Worm (Caenorhabditis elegans) whole organism, midembryonic: ENCODE data around the gene dpy-9.

Experiments
- T22C8.4 ChIP-seq: fragments of 200-800 bp; sonication (Bioruptor generic); IDR thresholded peaks from 2 replicates; pipeline ENCODE4 v1.3.6; 2022; ENCODE audit warnings: missing genetic modification characterization, missing compliant biosample characterization
- cog-1 ChIP-seq: sonication (generic microtip); optimal IDR thresholded peaks from 2 replicates; lab custom pipeline; 2016; ENCODE audit warnings: missing genetic modification characterization, missing compliant biosample characterization
- flt-1 ChIP-seq: fragments of 200-800 bp; sonication (Bioruptor generic); IDR thresholded peaks from 2 replicates; pipeline ENCODE4 v1.3.6; 2022; ENCODE audit warnings: missing genetic modification characterization, missing compliant biosample characterization
- klf-2 ChIP-seq: fragments of 200-800 bp; sonication (Bioruptor generic); conservative IDR thresholded peaks from 2 replicates; pipeline ENCODE4 v1.3.6; 2022; ENCODE audit warnings: missing genetic modification reagents, missing genetic modification characterization, missing compliant biosample characterization
- med-1 ChIP-seq: sonication (generic microtip); optimal IDR thresholded peaks from 2 replicates; lab custom pipeline; 2017; ENCODE audit warnings: missing genetic modification characterization, mild to moderate bottlenecking, missing compliant biosample characterization, antibody characterized with exemption, missing genetic modification reagents; ENCODE audit not compliant: insufficient read depth
- ref-1 ChIP-seq: fragments of 200-800 bp; sonication (Bioruptor generic); conservative IDR thresholded peaks from 2 replicates; pipeline ENCODE4 v1.3.6; 2022; ENCODE audit warnings: missing genetic modification reagents, missing genetic modification characterization, missing compliant biosample characterization
- tab-1 ChIP-seq: fragments of 200-800 bp; sonication (Bioruptor generic); IDR thresholded peaks from 2 replicates; pipeline ENCODE4 v1.3.6; 2022; ENCODE audit warnings: missing genetic modification characterization, missing compliant biosample characterization
- ztf-23 ChIP-seq: fragments of 200-800 bp; sonication (Bioruptor generic); IDR thresholded peaks from 2 replicates; pipeline ENCODE4 v1.3.6; 2022; ENCODE audit warnings: missing genetic modification reagents, missing genetic modification characterization, missing compliant biosample characterization
- ztf-29 ChIP-seq: fragments of 200-800 bp; sonication (Bioruptor generic); IDR thresholded peaks from 2 replicates; pipeline ENCODE4 v1.3.6; 2022; ENCODE audit warnings: missing genetic modification reagents, missing genetic modification characterization, missing compliant biosample characterization

dpy-9 gene

ce11 chrIV:295734-296201 is 36.8 kb upstream of the dpy-9 start:
- TF ChIP-seq ref-1 (GFP tag; lab: Robert Waterston, UW) = no peak
- TF ChIP-seq cog-1 (tag; lab: Kevin White, UChicago) = no peak
- no peak for TF ChIP-seq ztf-29
- TF ChIP-seq med-1 = no peak
- TF ChIP-seq ztf-23 (GFP tag; lab: Robert Waterston, UW) = no peak
- TF ChIP-seq flt-1 (GFP tag; lab: Robert Waterston, UW) = no peak
- no peak for TF ChIP-seq tab-1 (GFP tag; lab: Robert Waterston, UW)
- no peak for TF ChIP-seq klf-2 (GFP tag; lab: Robert Waterston, UW)
- no peak for TF ChIP-seq T22C8.4 (GFP tag; lab: Robert Waterston, UW)

DNA sequence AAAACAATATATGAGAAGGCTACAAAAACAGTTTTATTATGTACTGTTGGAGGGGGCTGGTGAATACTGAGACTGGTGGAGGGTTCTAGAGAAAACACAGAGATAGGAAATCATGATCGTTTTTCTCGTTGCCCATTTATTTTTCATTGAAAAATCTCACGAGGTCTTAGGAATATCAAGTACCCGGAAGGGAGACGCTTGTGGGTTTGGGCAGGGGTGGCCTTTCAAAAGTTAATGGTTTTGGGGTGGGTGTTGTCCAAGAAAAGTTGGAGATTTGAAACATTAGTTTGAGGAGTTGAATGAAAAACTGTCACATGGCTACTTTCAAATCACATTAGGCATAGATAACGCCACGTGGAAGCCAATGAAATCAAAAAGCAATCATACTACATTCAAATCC is 35.7 kb upstream of the dpy-9 start:
- TF ChIP-seq cog-1 (tag; lab: Kevin White, UChicago) (no peak), ztf-29 (no peak), tab-1 (GFP tag; lab: Robert Waterston, UW) (no peak), med-1 (no peak), T22C8.4 (GFP tag; lab: Robert Waterston, UW) (no peak), ref-1 (GFP tag; lab: Robert Waterston, UW) (no peak), ztf-23 (GFP tag; lab: Robert Waterston, UW) (no peak), klf-2 (GFP tag; lab: Robert Waterston, UW) (no peak), flt-1 (GFP tag; lab: Robert Waterston, UW) (no peak)

- TF ChIP-seq med-1 (no peak), cog-1 (tag; lab: Kevin White, UChicago) (no peak), ztf-23 (GFP tag; lab: Robert Waterston, UW) (no peak), ref-1 (GFP tag; lab: Robert Waterston, UW) (no peak), klf-2 (GFP tag; lab: Robert Waterston, UW) (no peak), ztf-29 (no peak), flt-1 (GFP tag; lab: Robert Waterston, UW) (no peak), tab-1 (GFP tag; lab: Robert Waterston, UW) (no peak), T22C8.4 (GFP tag; lab: Robert Waterston, UW) (no peak)
These were observed 35.1 kb upstream of the dpy-9 start for ce11 chrIV:293995-294700.

ce11 chrIV:293163-293755 is 34.3 kb upstream of the dpy-9 start:
- TF ChIP-seq T22C8.4 (GFP tag; lab: Robert Waterston, UW) (no peak), ztf-29 (no peak), med-1 (no peak), flt-1 (GFP tag; lab: Robert Waterston, UW) (no peak), ztf-23 (GFP tag; lab: Robert Waterston, UW) (no peak), ref-1 (GFP tag; lab: Robert Waterston, UW) (no peak), klf-2 (GFP tag; lab: Robert Waterston, UW) (no peak), tab-1 (GFP tag; lab: Robert Waterston, UW) (no peak), cog-1 (tag; lab: Kevin White, UChicago) (no peak)

DNA sequence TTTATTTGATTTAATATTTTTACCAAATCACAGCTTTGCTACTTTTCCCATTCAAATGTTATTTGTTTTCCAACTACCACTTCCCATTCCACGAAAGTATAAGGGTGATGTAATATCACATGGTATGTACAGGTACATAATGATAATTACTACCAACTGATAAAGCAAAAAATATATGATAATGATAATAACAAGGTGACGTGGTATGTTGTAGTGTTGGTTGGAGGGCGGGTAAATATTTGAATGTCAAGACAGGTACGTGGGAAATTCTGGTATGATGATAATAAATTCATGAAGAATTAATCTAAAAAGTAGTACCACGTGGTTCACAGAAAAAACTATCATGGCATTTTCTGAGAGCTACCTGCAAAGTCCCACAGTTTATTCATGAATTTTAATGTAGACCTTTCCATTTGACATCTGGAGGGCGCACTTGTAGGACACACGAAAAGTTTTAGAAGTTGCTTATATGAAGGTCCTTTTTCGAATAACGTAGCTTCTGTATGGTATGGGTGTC is 32.9 kb upstream of the dpy-9 start:
- TF ChIP-seq ref-1 (GFP tag; lab: Robert Waterston, UW) (no peak), cog-1 (tag; lab: Kevin White, UChicago) (no peak), T22C8.4 (GFP tag; lab: Robert Waterston, UW) (no peak), klf-2 (GFP tag; lab: Robert Waterston, UW) (no peak), flt-1 (GFP tag; lab: Robert Waterston, UW) (no peak), ztf-29 (no peak), ztf-23 (GFP tag; lab: Robert Waterston, UW) (no peak), med-1 (no peak)

DNA sequence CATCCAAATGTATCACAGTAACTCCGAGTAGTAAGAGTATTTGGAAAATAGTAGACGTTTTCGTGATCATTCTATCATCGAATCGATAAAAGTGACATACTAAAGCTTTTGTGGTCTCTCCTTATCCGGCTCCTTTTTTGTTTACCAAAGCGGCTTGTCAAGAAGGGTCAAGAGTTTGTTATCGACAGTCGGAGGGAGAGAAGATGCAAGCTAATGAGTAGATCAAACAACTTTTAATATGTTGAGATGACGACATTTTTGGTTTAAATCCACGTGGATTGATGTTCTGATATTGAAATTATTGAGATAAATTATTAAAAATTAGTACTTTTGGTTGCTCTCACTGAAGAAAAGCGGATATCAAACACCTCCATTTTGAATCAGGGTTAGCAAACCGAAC is 32.4 kb upstream of the dpy-9 start, which contains the start of gene T21D12.7:
T21D12.7 (minus strand) TSS at position 101 of the 400 bp plus-strand sequence.
- no peak for TF ChIP-seq tab-1 (GFP tag; lab: Robert Waterston, UW)
- no peak for TF ChIP-seq med-1
- TF ChIP-seq flt-1 (GFP tag; lab: Robert Waterston, UW) = no peak
- no peak for TF ChIP-seq cog-1 (tag; lab: Kevin White, UChicago)
- TF ChIP-seq ztf-29 = no peak
- no peak for TF ChIP-seq klf-2 (GFP tag; lab: Robert Waterston, UW)
- TF ChIP-seq ref-1 (GFP tag; lab: Robert Waterston, UW) = no peak
- no peak for TF ChIP-seq ztf-23 (GFP tag; lab: Robert Waterston, UW)
- no peak for TF ChIP-seq T22C8.4 (GFP tag; lab: Robert Waterston, UW)

ce11 chrIV:290387-290786 is 31.4 kb upstream of the dpy-9 start:
- TF ChIP-seq T22C8.4 (GFP tag; lab: Robert Waterston, UW) (no peak), ztf-29 (no peak), tab-1 (GFP tag; lab: Robert Waterston, UW) (no peak), cog-1 (tag; lab: Kevin White, UChicago) (no peak), ref-1 (GFP tag; lab: Robert Waterston, UW) (no peak), ztf-23 (GFP tag; lab: Robert Waterston, UW) (no peak), flt-1 (GFP tag; lab: Robert Waterston, UW) (no peak), med-1 (no peak), klf-2 (GFP tag; lab: Robert Waterston, UW) (no peak)

DNA sequence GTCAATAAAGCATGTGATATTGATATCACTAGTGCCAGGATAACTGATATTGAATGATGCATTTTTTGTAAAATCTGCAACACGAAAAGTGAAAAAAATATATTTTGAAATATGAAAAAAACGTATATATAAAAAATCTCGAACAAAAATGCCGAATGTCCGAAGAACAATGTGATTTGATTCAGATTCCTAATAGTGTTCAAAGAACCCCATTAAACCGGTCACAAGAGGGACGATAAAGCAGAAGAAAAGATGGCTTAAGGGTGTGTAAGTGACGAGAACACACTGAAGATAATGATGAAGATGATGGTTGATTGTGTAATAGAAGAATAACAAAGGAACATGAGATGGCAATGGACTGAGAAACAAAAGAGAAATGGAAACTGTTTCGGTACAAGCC is 29.0 kb upstream of the dpy-9 start, which contains the start of gene T21D12.14:
T21D12.14 (minus strand) TSS at position 101 of the 400 bp plus-strand sequence.
- TF ChIP-seq med-1 (no peak), cog-1 (tag; lab: Kevin White, UChicago) (no peak), flt-1 (GFP tag; lab: Robert Waterston, UW) (no peak), ztf-23 (GFP tag; lab: Robert Waterston, UW) (no peak), tab-1 (GFP tag; lab: Robert Waterston, UW) (no peak)

- no peak for TF ChIP-seq ref-1 (GFP tag; lab: Robert Waterston, UW)
- no peak for TF ChIP-seq T22C8.4 (GFP tag; lab: Robert Waterston, UW)
- no peak for TF ChIP-seq ztf-23 (GFP tag; lab: Robert Waterston, UW)
- no peak for TF ChIP-seq cog-1 (tag; lab: Kevin White, UChicago)
- no peak for TF ChIP-seq med-1
- no peak for TF ChIP-seq klf-2 (GFP tag; lab: Robert Waterston, UW)
- no peak for TF ChIP-seq ztf-29
- no peak for TF ChIP-seq tab-1 (GFP tag; lab: Robert Waterston, UW)
- TF ChIP-seq flt-1 (GFP tag; lab: Robert Waterston, UW) = no peak
These were observed 24.3 kb upstream of the dpy-9 start, which contains the start of gene best-19 for ce11 chrIV:283347-283746. Gene best-19 (plus strand): TSS chrIV:283647.
